Worm (Caenorhabditis elegans): Measurements from ENCODE around the gene nhr-152.

nhr-152 gene

ce11 chrV:7726202-7726601 is 40.1 kb downstream of the nhr-152 start:
- no peak for TF ChIP-seq dao-5 (tag; optimal IDR thresholded peaks at IDR 0.05)
- no peak for TF ChIP-seq W03F9.2 (tag; optimal IDR thresholded peaks at IDR 0.05)
- TF ChIP-seq him-1 (tag; optimal IDR thresholded peaks at IDR 0.05), result no peak

- no peak for TF ChIP-seq dao-5 (tag; optimal IDR thresholded peaks at IDR 0.05)
- TF ChIP-seq W03F9.2 (tag; optimal IDR thresholded peaks at IDR 0.05), result no peak
- no peak for TF ChIP-seq him-1 (tag; optimal IDR thresholded peaks at IDR 0.05)
Measured at ce11 chrV:7726927-7727326, 40.8 kb downstream of the nhr-152 start.

- TF ChIP-seq W03F9.2 (tag; optimal IDR thresholded peaks at IDR 0.05) (no peak), him-1 (tag; optimal IDR thresholded peaks at IDR 0.05) (peak; percentile 87)
Measured at ce11 chrV:7728003-7728678, 42.0 kb downstream of the nhr-152 start.

ce11 chrV:7728679-7729027 is 42.5 kb downstream of the nhr-152 start, which contains the start of gene Y97E10C.1:
Y97E10C.1 (plus strand) TSS chrV:7728879.
- TF ChIP-seq dao-5 (tag; optimal IDR thresholded peaks at IDR 0.05) (no peak), him-1 (tag; optimal IDR thresholded peaks at IDR 0.05) (no peak), W03F9.2 (tag; optimal IDR thresholded peaks at IDR 0.05) (no peak)

- TF ChIP-seq W03F9.2 (tag; optimal IDR thresholded peaks at IDR 0.05), result no peak
- no peak for TF ChIP-seq him-1 (tag; optimal IDR thresholded peaks at IDR 0.05)
- no peak for TF ChIP-seq dao-5 (tag; optimal IDR thresholded peaks at IDR 0.05)
Measured at ce11 chrV:7730488-7730887, 44.3 kb downstream of the nhr-152 start.

ce11 chrV:7733240-7733765 is 47.2 kb downstream of the nhr-152 start:
- TF ChIP-seq W03F9.2 (tag; optimal IDR thresholded peaks at IDR 0.05), result no peak

- TF ChIP-seq him-1 (tag; optimal IDR thresholded peaks at IDR 0.05), result peak; percentile 29
- TF ChIP-seq dao-5 (tag; optimal IDR thresholded peaks at IDR 0.05), result no peak
Measured at ce11 chrV:7734909-7735308, 48.8 kb downstream of the nhr-152 start, which contains the start of gene clic-1. clic-1 (minus strand) TSS chrV:7734911.

ce11 chrV:7735319-7735718 is 49.2 kb downstream of the nhr-152 start, which contains the start of gene srr-10:
srr-10 (plus strand) TSS chrV:7735619.
- TF ChIP-seq dao-5 (tag; optimal IDR thresholded peaks at IDR 0.05), result no peak

- no peak for TF ChIP-seq him-1 (tag; optimal IDR thresholded peaks at IDR 0.05)
- TF ChIP-seq dao-5 (tag; optimal IDR thresholded peaks at IDR 0.05), result no peak
- no peak for TF ChIP-seq W03F9.2 (tag; optimal IDR thresholded peaks at IDR 0.05)
Measured at ce11 chrV:7737710-7738109, 51.6 kb downstream of the nhr-152 start, which contains the start of gene srr-9. srr-9 (plus strand) TSS chrV:7738010.
